Worm (Caenorhabditis elegans) whole organism, L3 larva: ENCODE results near the gene F53H4.4.

Source experiments
- ama-1 ChIP-seq: fragments of 150-350 bp; optimal IDR thresholded peaks from 2 replicates; lab custom pipeline; 2018
- ceh-16 ChIP-seq: sonication (generic microtip); optimal IDR thresholded peaks from 2 replicates; lab custom pipeline; 2017; ENCODE audit warnings: missing biosample characterization, missing genetic modification characterization
- ceh-28 ChIP-seq: fragments of 150-350 bp; optimal IDR thresholded peaks from 2 replicates; lab custom pipeline; 2014; ENCODE audit warnings: missing biosample characterization, missing genetic modification reagents, missing genetic modification characterization
- ceh-82 ChIP-seq: fragments of 150-350 bp; optimal IDR thresholded peaks from 2 replicates; lab custom pipeline; 2014; ENCODE audit warnings: missing biosample characterization, missing genetic modification characterization
- daf-12 ChIP-seq: fragments of 150-350 bp; optimal IDR thresholded peaks from 2 replicates; lab custom pipeline; 2014; ENCODE audit warnings: missing biosample characterization, missing genetic modification reagents, missing genetic modification characterization
- egl-27 ChIP-seq: sonication (generic microtip); optimal IDR thresholded peaks from 4 replicates; lab custom pipeline; 2017; ENCODE audit warnings: missing biosample characterization, missing genetic modification reagents, missing genetic modification characterization
- elt-2 ChIP-seq: sonication (generic microtip); optimal IDR thresholded peaks from 2 replicates; lab custom pipeline; 2016; ENCODE audit warnings: missing genetic modification reagents, mild to moderate bottlenecking, missing genetic modification characterization, missing compliant biosample characterization
- elt-3 ChIP-seq, 3 experiments: fragments of 150-350 bp in 1 of 3; sonication (generic microtip) in 2 of 3; optimal IDR thresholded peaks; 2 replicates in 2 of 3; 4 replicates in 1 of 3; lab custom pipeline; 2014 to 2017; ENCODE audit warnings: missing biosample characterization in 3 of 3, missing genetic modification characterization in 3 of 3
- eor-1 ChIP-seq, 2 experiments: fragments of 150-350 bp; optimal IDR thresholded peaks; 2 replicates each; lab custom pipeline; 2014 to 2018; ENCODE audit warnings: missing biosample characterization in 2 of 2, missing genetic modification characterization in 2 of 2
- fos-1 ChIP-seq: fragments of 150-350 bp; optimal IDR thresholded peaks from 2 replicates; lab custom pipeline; 2014; ENCODE audit warnings: missing biosample characterization, missing genetic modification characterization
- hmg-11 ChIP-seq: sonication (generic microtip); optimal IDR thresholded peaks from 2 replicates; lab custom pipeline; 2016; ENCODE audit warnings: missing genetic modification characterization, missing compliant biosample characterization
- jun-1 ChIP-seq: fragments of 150-350 bp; optimal IDR thresholded peaks from 2 replicates; lab custom pipeline; 2014; ENCODE audit warnings: missing biosample characterization, missing genetic modification reagents, missing genetic modification characterization
- lin-15B ChIP-seq: fragments of 150-350 bp; optimal IDR thresholded peaks from 2 replicates; lab custom pipeline; 2014; ENCODE audit warnings: missing biosample characterization, missing genetic modification characterization
- lin-39 ChIP-seq: fragments of 150-350 bp; optimal IDR thresholded peaks from 2 replicates; lab custom pipeline; 2018; ENCODE audit warnings: missing biosample characterization, missing genetic modification reagents, missing genetic modification characterization
- lsy-12 ChIP-seq: sonication (generic microtip); optimal IDR thresholded peaks from 2 replicates; lab custom pipeline; 2016; ENCODE audit warnings: mild to moderate bottlenecking, missing genetic modification characterization, missing compliant biosample characterization
- mdl-1 ChIP-seq: fragments of 150-350 bp; optimal IDR thresholded peaks from 2 replicates; lab custom pipeline; 2014; ENCODE audit warnings: missing biosample characterization, missing genetic modification characterization
- nhr-11 ChIP-seq: fragments of 150-350 bp; optimal IDR thresholded peaks from 2 replicates; lab custom pipeline; 2014; ENCODE audit warnings: missing biosample characterization, missing genetic modification characterization
- nhr-12 ChIP-seq: fragments of 150-350 bp; optimal IDR thresholded peaks from 2 replicates; lab custom pipeline; 2014; ENCODE audit warnings: missing biosample characterization, missing genetic modification characterization
- nhr-23 ChIP-seq: fragments of 150-350 bp; optimal IDR thresholded peaks from 2 replicates; lab custom pipeline; 2014; ENCODE audit warnings: missing biosample characterization, missing genetic modification reagents, missing genetic modification characterization
- nhr-237 ChIP-seq: fragments of 150-350 bp; optimal IDR thresholded peaks from 2 replicates; lab custom pipeline; 2014; ENCODE audit warnings: missing biosample characterization, missing genetic modification characterization
- nhr-25 ChIP-seq: sonication (generic microtip); optimal IDR thresholded peaks from 2 replicates; lab custom pipeline; 2017; ENCODE audit warnings: missing biosample characterization, missing genetic modification characterization
- nhr-43 ChIP-seq: sonication (generic microtip); optimal IDR thresholded peaks from 2 replicates; lab custom pipeline; 2016; ENCODE audit warnings: mild to moderate bottlenecking, missing genetic modification characterization, missing compliant biosample characterization; ENCODE audit not compliant: poor library complexity, severe bottlenecking
- nhr-67 ChIP-seq: fragments of 150-350 bp; optimal IDR thresholded peaks from 2 replicates; lab custom pipeline; 2014; ENCODE audit warnings: missing biosample characterization, missing genetic modification characterization
- nhr-76 ChIP-seq: fragments of 150-350 bp; sonication (generic microtip); optimal IDR thresholded peaks from 5 replicates; lab custom pipeline; 2014; ENCODE audit warnings: missing biosample characterization, missing genetic modification characterization
- nhr-77 ChIP-seq: fragments of 150-350 bp; optimal IDR thresholded peaks from 2 replicates; lab custom pipeline; 2014; ENCODE audit warnings: missing biosample characterization, missing genetic modification characterization
- pha-4 ChIP-seq: fragments of 150-350 bp; optimal IDR thresholded peaks from 2 replicates; lab custom pipeline; 2014; ENCODE audit warnings: missing biosample characterization, missing genetic modification reagents, missing genetic modification characterization
- pqm-1 ChIP-seq: fragments of 150-350 bp; optimal IDR thresholded peaks from 2 replicates; lab custom pipeline; 2017; ENCODE audit warnings: missing biosample characterization, missing genetic modification characterization, inconsistent platforms
- snpc-4 ChIP-seq: fragments of 150-350 bp; optimal IDR thresholded peaks from 2 replicates; lab custom pipeline; 2014; ENCODE audit warnings: missing biosample characterization, missing genetic modification characterization
- tbx-2 ChIP-seq: sonication (generic microtip); optimal IDR thresholded peaks from 2 replicates; lab custom pipeline; 2016; ENCODE audit warnings: mild to moderate bottlenecking, missing genetic modification characterization, missing compliant biosample characterization
- unc-39 ChIP-seq: sonication (generic microtip); optimal IDR thresholded peaks from 4 replicates; lab custom pipeline; 2017; ENCODE audit warnings: missing biosample characterization, missing genetic modification characterization
- zag-1 ChIP-seq: fragments of 150-350 bp; optimal IDR thresholded peaks from 2 replicates; lab custom pipeline; 2014; ENCODE audit warnings: missing biosample characterization, missing genetic modification characterization
- ztf-11 ChIP-seq: fragments of 150-350 bp; optimal IDR thresholded peaks from 2 replicates; lab custom pipeline; 2014; ENCODE audit warnings: missing biosample characterization, missing genetic modification characterization
- ztf-4 ChIP-seq: fragments of 150-350 bp; optimal IDR thresholded peaks from 2 replicates; lab custom pipeline; 2014; ENCODE audit warnings: missing biosample characterization, missing genetic modification characterization

F53H4.4 gene

ce11 chrX:15860556-15861008 is 5.6 kb upstream of the F53H4.4 start, which contains the start of gene F53H4.6:
Gene F53H4.6, minus strand, starts transcription at chrX:15860606.
- TF ChIP-seq hmg-11 (tag; lab: Kevin White, UChicago) (no peak), ztf-4 (tag; lab: Kevin White, UChicago) (no peak), lin-15B (peak; percentile 77), lsy-12 (tag; lab: Kevin White, UChicago) (peak; percentile 62), nhr-11 (tag; lab: Kevin White, UChicago) (no peak), ceh-16 (tag; lab: Kevin White, UChicago) (no peak), nhr-67 (tag; lab: Kevin White, UChicago) (no peak), ztf-11 (no peak)

ce11 chrX:15869589-15869988 is 3.4 kb downstream of the F53H4.4 start:
- TF ChIP-seq nhr-43 (tag; lab: Kevin White, UChicago) = peak; percentile 2
- TF ChIP-seq elt-3 (tag; optimal IDR thresholded peaks at IDR 0.05; lab: Kevin White, UChicago) = no peak
- TF ChIP-seq ztf-4 (tag; lab: Kevin White, UChicago) = no peak
- TF ChIP-seq, all 47 proteins: peak for 1

DNA sequence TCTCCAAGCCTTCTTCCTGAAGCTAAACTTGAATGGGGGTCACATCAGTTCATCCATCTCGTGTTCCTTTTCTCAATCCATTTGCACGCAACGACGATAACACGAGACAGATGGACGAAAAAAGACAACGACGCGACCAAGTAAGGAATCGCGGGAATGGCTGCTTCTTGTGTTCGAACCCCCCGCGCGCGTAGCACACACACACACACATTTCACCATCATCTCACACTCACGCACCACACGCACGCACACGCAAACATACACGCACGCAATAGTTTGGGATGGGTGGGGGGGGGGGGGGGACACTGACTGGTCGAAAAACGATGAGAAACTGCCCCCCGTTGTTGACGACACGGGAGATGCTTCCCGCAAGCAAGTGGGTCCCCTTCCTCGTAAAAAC is 10.7 kb downstream of the F53H4.4 start:
- TF ChIP-seq lin-15B (no peak), pqm-1 (tag; lab: Kevin White, UChicago) (no peak), nhr-11 (tag; lab: Kevin White, UChicago) (no peak), hmg-11 (tag; lab: Kevin White, UChicago) (peak; percentile 5), elt-2 (no peak), zag-1 (no peak), nhr-12 (no peak), nhr-43 (tag; lab: Kevin White, UChicago) (no peak), snpc-4 (tag; lab: Kevin White, UChicago) (no peak), fos-1 (tag; lab: Kevin White, UChicago) (no peak), ceh-82 (tag; lab: Kevin White, UChicago) (no peak), nhr-76 (no peak), lsy-12 (tag; lab: Kevin White, UChicago) (peak; percentile 41), lin-39 (tag; lab: Kevin White, UChicago) (peak; percentile 53), mdl-1 (tag; lab: Kevin White, UChicago) (no peak), tbx-2 (tag; lab: Kevin White, UChicago) (no peak), nhr-77 (no peak)

ce11 chrX:15878785-15879184 is 12.6 kb downstream of the F53H4.4 start, which contains the start of gene gmeb-2:
Gene gmeb-2, plus strand, starts transcription at chrX:15879085.
- TF ChIP-seq nhr-12 = no peak
- peak; percentile 4 for TF ChIP-seq pha-4 (tag; lab: Kevin White, UChicago)
- peak; percentile 17 for TF ChIP-seq lsy-12 (tag; lab: Kevin White, UChicago)

- no peak for TF ChIP-seq nhr-237
- TF ChIP-seq lsy-12 (tag; lab: Kevin White, UChicago) = peak; percentile 49
- TF ChIP-seq, all 47 proteins: peak for 1
Observed at ce11 chrX:15881027-15881426, 14.8 kb downstream of the F53H4.4 start.

DNA sequence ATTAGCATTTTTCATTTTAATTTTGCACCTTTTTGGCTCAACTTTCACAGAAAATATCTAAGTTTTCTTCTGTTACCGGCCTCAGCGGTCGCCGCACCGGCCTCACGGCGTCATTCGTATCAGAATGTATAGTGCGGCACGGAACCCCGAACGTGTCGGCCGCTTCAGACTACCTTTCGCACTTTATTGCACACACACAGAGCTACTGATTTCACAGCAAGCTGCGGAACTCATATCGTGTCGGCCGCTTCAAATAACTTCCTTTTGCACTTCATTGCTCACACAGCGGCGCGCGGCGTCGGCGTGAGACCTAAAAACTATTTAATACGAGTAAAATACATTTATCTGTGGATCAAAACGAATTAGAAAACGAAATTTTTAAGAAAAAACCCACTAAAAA is 18.3 kb downstream of the F53H4.4 start:
- TF ChIP-seq ztf-4 (tag; lab: Kevin White, UChicago) = no peak
- no peak for TF ChIP-seq nhr-23 (tag; lab: Kevin White, UChicago)
- no peak for TF ChIP-seq nhr-11 (tag; lab: Kevin White, UChicago)
- TF ChIP-seq tbx-2 (tag; lab: Kevin White, UChicago) = no peak
- TF ChIP-seq elt-2 = no peak
- no peak for TF ChIP-seq daf-12

- no peak for TF ChIP-seq ztf-4 (tag; lab: Kevin White, UChicago)
Observed at ce11 chrX:15887495-15887894, 21.3 kb downstream of the F53H4.4 start, which contains the start of gene F53H4.3. Gene F53H4.3, minus strand, starts transcription at chrX:15887595.

DNA sequence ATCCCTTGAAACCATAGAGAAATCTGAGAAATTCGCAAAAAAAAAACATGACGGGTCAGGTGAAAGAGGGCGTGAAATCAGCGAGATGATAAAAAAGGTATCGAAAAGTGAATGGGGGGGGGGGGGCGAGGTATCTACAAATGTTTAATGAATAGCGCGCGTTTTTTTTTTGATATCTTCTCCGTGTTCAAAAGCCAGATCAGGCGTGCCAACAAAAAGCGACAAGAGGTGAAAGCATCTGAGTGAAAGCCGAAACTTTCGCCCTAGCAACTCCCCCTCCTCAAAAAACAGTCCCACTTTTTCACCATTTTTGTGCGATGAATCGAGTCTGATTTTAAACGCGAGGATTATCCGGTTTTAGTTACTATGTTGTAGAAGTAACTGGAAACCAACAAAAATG is 21.8 kb downstream of the F53H4.4 start:
- no peak for TF ChIP-seq lin-39 (tag; lab: Kevin White, UChicago)
- TF ChIP-seq elt-3 (tag; optimal IDR thresholded peaks at IDR 0.05; lab: Kevin White, UChicago) = no peak
- TF ChIP-seq ceh-28 (tag; lab: Kevin White, UChicago) = no peak
- no peak for TF ChIP-seq egl-27 (tag; lab: Kevin White, UChicago)
- no peak for TF ChIP-seq jun-1 (tag; lab: Kevin White, UChicago)
- TF ChIP-seq ceh-82 (tag; lab: Kevin White, UChicago) = no peak
- no peak for TF ChIP-seq ama-1
- TF ChIP-seq nhr-25 (tag; lab: Kevin White, UChicago) = no peak
- TF ChIP-seq nhr-67 (tag; lab: Kevin White, UChicago) = no peak
- TF ChIP-seq eor-1 (tag; optimal IDR thresholded peaks at IDR 0.05; lab: Kevin White, UChicago) = no peak
- no peak for TF ChIP-seq unc-39 (tag; lab: Kevin White, UChicago)
- no peak for TF ChIP-seq nhr-12
- no peak for TF ChIP-seq fos-1 (tag; lab: Kevin White, UChicago)
- TF ChIP-seq ztf-4 (tag; lab: Kevin White, UChicago) = no peak
- TF ChIP-seq nhr-237 = no peak
